Worm (Caenorhabditis elegans) whole organism, young adult: ENCODE results near the gene B0303.16.

Source experiments
- C17E4.6 ChIP-seq: fragments of 200-800 bp; sonication (Bioruptor generic); IDR thresholded peaks from 2 replicates; pipeline ENCODE4 v1.3.6; 2022; ENCODE audit warnings: missing genetic modification reagents, missing genetic modification characterization, missing compliant biosample characterization
- F10E7.11 ChIP-seq: sonication (generic microtip); optimal IDR thresholded peaks from 2 replicates; lab custom pipeline; 2017; ENCODE audit warnings: mild to moderate bottlenecking, missing genetic modification characterization, moderate library complexity, missing compliant biosample characterization
- F23B12.7 ChIP-seq: sonication (generic microtip); optimal IDR thresholded peaks from 2 replicates; lab custom pipeline; 2017; ENCODE audit warnings: missing genetic modification characterization, mild to moderate bottlenecking, missing compliant biosample characterization, antibody characterized with exemption, moderate library complexity; ENCODE audit not compliant: insufficient read depth
- F55B11.4 ChIP-seq: sonication (generic microtip); optimal IDR thresholded peaks from 2 replicates; lab custom pipeline; 2016; ENCODE audit warnings: missing compliant biosample characterization, missing genetic modification characterization, borderline replicate concordance; ENCODE audit not compliant: insufficient read depth
- Y53G8AR.9 ChIP-seq: fragments of 200-800 bp; sonication (Bioruptor generic); conservative IDR thresholded peaks from 2 replicates; pipeline ENCODE4 v1.3.6; 2022; ENCODE audit warnings: missing genetic modification reagents, missing genetic modification characterization, missing compliant biosample characterization
- ZK185.1 ChIP-seq: sonication (generic microtip); optimal IDR thresholded peaks from 2 replicates; lab custom pipeline; 2016; ENCODE audit warnings: mild to moderate bottlenecking, missing genetic modification characterization, missing compliant biosample characterization; ENCODE audit not compliant: poor library complexity, severe bottlenecking
- aptf-3 ChIP-seq: fragments of 200-800 bp; sonication (Bioruptor generic); IDR thresholded peaks from 2 replicates; pipeline ENCODE4 v1.3.6; 2022; ENCODE audit warnings: missing genetic modification characterization, missing compliant biosample characterization
- athp-1 ChIP-seq: sonication (generic microtip); optimal IDR thresholded peaks from 2 replicates; lab custom pipeline; 2017; ENCODE audit warnings: mild to moderate bottlenecking, missing genetic modification characterization, missing compliant biosample characterization
- attf-5 ChIP-seq: fragments of 200-800 bp; sonication (Bioruptor generic); optimal IDR thresholded peaks from 2 replicates; lab custom pipeline; 2018; ENCODE audit warnings: mild to moderate bottlenecking, missing genetic modification characterization, missing compliant biosample characterization
- attf-6 ChIP-seq: fragments of 200-800 bp; sonication (Bioruptor generic); IDR thresholded peaks from 2 replicates; pipeline ENCODE4 v1.3.6; 2022; ENCODE audit warnings: missing genetic modification reagents, missing genetic modification characterization, missing compliant biosample characterization
- cebp-1 ChIP-seq, 2 experiments: fragments of 200-800 bp in 1 of 2; sonication (Bioruptor generic) in 1 of 2; sonication (generic microtip) in 1 of 2; IDR thresholded peaks in 1 of 2; optimal IDR thresholded peaks in 1 of 2; 2 replicates each; pipeline versions ENCODE4 v1.3.6 to Lab custom; 2017 to 2022; ENCODE audit warnings: missing compliant biosample characterization in 2 of 2, missing genetic modification characterization in 2 of 2, mild to moderate bottlenecking in 1 of 2, missing genetic modification reagents in 1 of 2, moderate library complexity in 1 of 2
- ceh-27 ChIP-seq: fragments of 200-800 bp; sonication (Bioruptor generic); optimal IDR thresholded peaks from 2 replicates; lab custom pipeline; 2018; ENCODE audit warnings: mild to moderate bottlenecking, missing genetic modification characterization, moderate library complexity, missing compliant biosample characterization
- ceh-58 ChIP-seq: fragments of 200-800 bp; sonication (Bioruptor generic); IDR thresholded peaks from 2 replicates; pipeline ENCODE4 v1.3.6; 2022; ENCODE audit warnings: missing genetic modification characterization, missing compliant biosample characterization
- dpl-1 ChIP-seq: fragments of 150-350 bp; optimal IDR thresholded peaks from 2 replicates; lab custom pipeline; 2014; ENCODE audit warnings: missing biosample characterization, missing genetic modification reagents, missing genetic modification characterization
- efl-1 ChIP-seq: fragments of 150-350 bp; optimal IDR thresholded peaks from 2 replicates; lab custom pipeline; 2014; ENCODE audit warnings: missing biosample characterization, missing genetic modification reagents, missing genetic modification characterization
- ekl-4 ChIP-seq: fragments of 200-800 bp; sonication (Bioruptor generic); IDR thresholded peaks from 2 replicates; pipeline ENCODE4 v1.3.6; 2022; ENCODE audit warnings: missing genetic modification reagents, missing genetic modification characterization, missing compliant biosample characterization
- hmg-1.2 ChIP-seq: fragments of 200-800 bp; sonication (Bioruptor generic); IDR thresholded peaks from 2 replicates; pipeline ENCODE4 v1.3.6; 2022; ENCODE audit warnings: missing genetic modification reagents, missing genetic modification characterization, missing compliant biosample characterization
- hmg-20 ChIP-seq: fragments of 200-800 bp; sonication (Bioruptor generic); IDR thresholded peaks from 2 replicates; pipeline ENCODE4 v1.3.6; 2022; ENCODE audit warnings: missing genetic modification reagents, missing genetic modification characterization, missing compliant biosample characterization
- let-607 ChIP-seq, 2 experiments: fragments of 200-800 bp in 1 of 2; sonication (Bioruptor generic) in 1 of 2; sonication (generic microtip) in 1 of 2; optimal IDR thresholded peaks; 2 replicates each; lab custom pipeline; 2016 to 2018; ENCODE audit warnings: mild to moderate bottlenecking in 2 of 2, missing compliant biosample characterization in 2 of 2, missing genetic modification characterization in 2 of 2, moderate library complexity in 2 of 2, missing genotype in 1 of 2
- lin-40 ChIP-seq: sonication (generic microtip); optimal IDR thresholded peaks from 2 replicates; lab custom pipeline; 2016; ENCODE audit warnings: missing genetic modification characterization, mild to moderate bottlenecking, missing compliant biosample characterization, missing genotype, missing genetic modification reagents
- lin-54 ChIP-seq: fragments of 200-800 bp; sonication (Bioruptor generic); optimal IDR thresholded peaks from 2 replicates; lab custom pipeline; 2018; ENCODE audit warnings: mild to moderate bottlenecking, missing genetic modification characterization, missing compliant biosample characterization
- lir-1 ChIP-seq: fragments of 200-800 bp; sonication (Bioruptor generic); conservative IDR thresholded peaks from 2 replicates; pipeline ENCODE4 v1.3.6; 2022; ENCODE audit warnings: missing genetic modification reagents, missing genetic modification characterization, missing compliant biosample characterization
- madf-6 ChIP-seq: fragments of 200-800 bp; sonication (Bioruptor generic); IDR thresholded peaks from 2 replicates; pipeline ENCODE4 v1.3.6; 2022; ENCODE audit warnings: missing genetic modification reagents, missing genetic modification characterization, missing compliant biosample characterization
- mcd-1 ChIP-seq: fragments of 200-800 bp; sonication (Bioruptor generic); IDR thresholded peaks from 2 replicates; pipeline ENCODE4 v1.3.6; 2022; ENCODE audit warnings: missing genetic modification reagents, missing genetic modification characterization, missing compliant biosample characterization
- mel-28 ChIP-seq: sonication (generic microtip); optimal IDR thresholded peaks from 2 replicates; lab custom pipeline; 2016; ENCODE audit warnings: borderline replicate concordance, mild to moderate bottlenecking, missing genetic modification characterization, missing compliant biosample characterization
- mes-4 ChIP-seq: sonication (generic microtip); optimal IDR thresholded peaks from 2 replicates; lab custom pipeline; 2016; ENCODE audit warnings: missing genotype, missing genetic modification characterization, missing compliant biosample characterization
- mxl-1 ChIP-seq: sonication (generic microtip); optimal IDR thresholded peaks from 2 replicates; lab custom pipeline; 2016; ENCODE audit warnings: missing genetic modification characterization, missing compliant biosample characterization
- nfyb-1 ChIP-seq: fragments of 200-800 bp; sonication (Bioruptor generic); IDR thresholded peaks from 2 replicates; pipeline ENCODE4 v1.3.6; 2022; ENCODE audit warnings: missing genetic modification reagents, missing genetic modification characterization, missing compliant biosample characterization
- nhr-179 ChIP-seq: sonication (generic microtip); optimal IDR thresholded peaks from 2 replicates; lab custom pipeline; 2016; ENCODE audit warnings: mild to moderate bottlenecking, missing genetic modification characterization, missing compliant biosample characterization
- nhr-80 ChIP-seq: sonication (generic microtip); optimal IDR thresholded peaks from 2 replicates; lab custom pipeline; 2016; ENCODE audit warnings: missing genetic modification characterization, missing compliant biosample characterization
- rcor-1 ChIP-seq: fragments of 200-800 bp; sonication (Bioruptor generic); IDR thresholded peaks from 2 replicates; pipeline ENCODE4 v1.3.6; 2022; ENCODE audit warnings: missing genetic modification reagents, missing genetic modification characterization, missing compliant biosample characterization
- sdz-38 ChIP-seq: sonication (generic microtip); optimal IDR thresholded peaks from 2 replicates; lab custom pipeline; 2016; ENCODE audit warnings: missing genotype, missing genetic modification characterization, missing compliant biosample characterization
- snpc-1.1 ChIP-seq: sonication (generic microtip); optimal IDR thresholded peaks from 2 replicates; lab custom pipeline; 2017; ENCODE audit warnings: missing genetic modification characterization, mild to moderate bottlenecking, missing compliant biosample characterization, antibody characterized with exemption, moderate library complexity, missing genotype, missing genetic modification reagents; ENCODE audit not compliant: insufficient read depth
- snpc-3.4 ChIP-seq: sonication (generic microtip); optimal IDR thresholded peaks from 2 replicates; lab custom pipeline; 2017; ENCODE audit warnings: missing genetic modification characterization, mild to moderate bottlenecking, missing compliant biosample characterization, antibody characterized with exemption, moderate library complexity, missing genotype, missing genetic modification reagents
- snpc-4 ChIP-seq, 5 experiments: fragments of 150-350 bp in 1 of 5; sonication (generic microtip) in 4 of 5; optimal IDR thresholded peaks; 2 replicates each; lab custom pipeline; 2014 to 2018; ENCODE audit warnings: missing genetic modification characterization in 5 of 5, missing biosample characterization in 3 of 5, antibody characterized with exemption in 2 of 5, mild to moderate bottlenecking in 2 of 5, missing compliant biosample characterization in 2 of 5, missing genotype in 2 of 5, moderate library complexity in 2 of 5, missing genetic modification reagents in 1 of 5
- unc-62 ChIP-seq: fragments of 150-350 bp; optimal IDR thresholded peaks from 2 replicates; lab custom pipeline; 2014; ENCODE audit warnings: missing biosample characterization, missing genetic modification reagents, missing genetic modification characterization
- ztf-22 ChIP-seq: fragments of 200-800 bp; sonication (Bioruptor generic); optimal IDR thresholded peaks from 2 replicates; lab custom pipeline; 2018; ENCODE audit warnings: mild to moderate bottlenecking, missing genetic modification characterization, moderate library complexity, missing compliant biosample characterization
- ztf-3 ChIP-seq: fragments of 200-800 bp; sonication (Bioruptor generic); optimal IDR thresholded peaks from 2 replicates; lab custom pipeline; 2018; ENCODE audit warnings: mild to moderate bottlenecking, missing genetic modification characterization, missing compliant biosample characterization
- ztf-6 ChIP-seq: fragments of 200-800 bp; sonication (Bioruptor generic); IDR thresholded peaks from 2 replicates; pipeline ENCODE4 v1.3.6; 2022; ENCODE audit warnings: missing genetic modification reagents, missing genetic modification characterization, missing compliant biosample characterization

B0303.16 gene

DNA sequence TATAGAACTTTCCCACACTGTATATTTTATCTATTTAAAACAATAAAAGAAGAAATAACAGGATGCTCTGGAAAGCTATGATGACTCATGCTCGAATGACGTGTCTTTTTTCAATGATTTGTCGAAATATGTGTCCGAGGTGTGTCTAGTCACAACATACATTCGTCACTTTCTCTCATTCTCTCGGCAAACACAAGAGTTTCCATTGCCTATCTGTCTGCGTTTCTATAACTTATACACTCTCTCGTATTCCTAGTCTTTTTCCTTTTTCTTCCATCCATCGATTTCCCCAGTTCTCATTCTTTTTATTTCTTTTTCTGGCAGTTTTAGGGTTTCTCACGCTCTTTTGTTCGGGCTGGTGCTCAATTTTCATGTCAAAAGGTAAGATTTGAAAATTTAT is 8.2 kb upstream of the B0303.16 start:
- TF ChIP-seq hmg-1.2 (GFP tag; lab: Robert Waterston, UW) (peak; percentile 87), cebp-1 (GFP tag; IDR thresholded peaks at IDR 0.05; lab: Robert Waterston, UW) (no peak), cebp-1 (tag; optimal IDR thresholded peaks at IDR 0.05; lab: Kevin White, UChicago) (peak; percentile 39), ZK185.1 (tag; lab: Kevin White, UChicago) (peak; percentile 17), let-607 (tag; optimal IDR thresholded peaks at IDR 0.05; lab: Kevin White, UChicago) (peak; percentile 21 to 81), F23B12.7 (tag; lab: Kevin White, UChicago) (no peak), nhr-80 (peak; percentile 22), snpc-1.1 (tag; lab: Kevin White, UChicago) (no peak), attf-5 (GFP tag; lab: Kevin White, UChicago) (peak; percentile 3)

DNA sequence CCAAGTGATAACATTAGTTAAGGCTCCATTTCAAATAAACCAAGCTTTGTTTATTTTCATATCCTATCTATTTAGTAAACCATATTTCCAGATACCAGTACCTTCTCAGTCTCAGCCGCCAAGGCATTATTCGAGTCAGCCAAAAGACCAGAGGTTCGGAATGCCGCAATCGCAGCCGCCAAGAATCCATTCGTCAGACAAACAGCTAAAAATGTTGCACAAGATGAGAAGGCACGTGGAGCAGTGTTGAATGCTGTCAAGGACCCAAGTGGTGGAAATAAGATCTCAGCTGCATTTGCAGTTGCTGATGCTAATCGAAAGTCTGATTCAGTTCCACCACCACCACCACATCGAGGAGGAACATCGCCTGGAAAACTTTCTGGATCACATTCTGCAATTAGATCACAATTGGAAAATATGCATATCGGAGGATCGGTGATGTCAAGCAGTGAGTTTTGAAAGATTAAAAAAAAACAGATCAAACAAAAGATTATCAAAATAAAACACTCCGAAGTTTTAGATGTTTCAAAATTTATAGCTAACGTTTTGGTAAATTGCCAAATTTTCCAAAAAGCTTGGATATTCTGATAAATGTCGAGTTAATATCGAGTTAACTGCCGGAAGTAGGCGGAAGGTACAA is 7.5 kb upstream of the B0303.16 start:
- TF ChIP-seq mes-4 (tag; lab: Kevin White, UChicago): no peak
- no peak for TF ChIP-seq let-607 (tag; optimal IDR thresholded peaks at IDR 0.05; lab: Kevin White, UChicago)
- no peak for TF ChIP-seq attf-6 (GFP tag; lab: Robert Waterston, UW)
- TF ChIP-seq, all 124 proteins: peak for 0

ce11 chrIII:8700289-8700957 is 4.4 kb upstream of the B0303.16 start, which contains the start of the genes sdz-1 and vps-33.1:
Gene sdz-1 (minus strand): TSS chrIII:8700339.
Gene vps-33.1 (plus strand): TSS chrIII:8700927.
- TF ChIP-seq madf-6 (0 out of 2 replicates have a peak, but pooled peaks have one; percentile 9), lin-54 (GFP tag; lab: Kevin White, UChicago) (peak; percentile 35), ekl-4 (no peak), F23B12.7 (tag; lab: Kevin White, UChicago) (no peak), aptf-3 (GFP tag; lab: Robert Waterston, UW) (no peak), dpl-1 (GFP tag; lab: Kevin White, UChicago) (peak; percentile 36), efl-1 (GFP tag; lab: Kevin White, UChicago) (peak; percentile 41), mcd-1 (GFP tag; lab: Robert Waterston, UW) (peak; percentile 60), snpc-3.4 (tag; lab: Kevin White, UChicago) (no peak), ceh-27 (GFP tag; lab: Kevin White, UChicago) (peak; percentile 57), ceh-58 (GFP tag; lab: Robert Waterston, UW) (no peak), ZK185.1 (tag; lab: Kevin White, UChicago) (peak; percentile 31)

- TF ChIP-seq Y53G8AR.9 (GFP tag; lab: Robert Waterston, UW) (no peak), nfyb-1 (no peak), ztf-6 (GFP tag; lab: Robert Waterston, UW) (no peak), F55B11.4 (tag; lab: Kevin White, UChicago) (no peak), snpc-4 (GFP tag; optimal IDR thresholded peaks at IDR 0.05; lab: Kevin White, UChicago) (no peak), snpc-4 (tag; optimal IDR thresholded peaks at IDR 0.05; lab: Kevin White, UChicago) (no peak), mel-28 (tag; lab: Kevin White, UChicago) (no peak), lir-1 (GFP tag; lab: Robert Waterston, UW) (no peak), sdz-38 (tag; lab: Kevin White, UChicago) (no peak), nhr-179 (tag; lab: Kevin White, UChicago) (no peak), hmg-20 (GFP tag; lab: Robert Waterston, UW) (no peak), F10E7.11 (no peak), athp-1 (tag; lab: Kevin White, UChicago) (no peak), rcor-1 (GFP tag; lab: Robert Waterston, UW) (no peak), lin-40 (tag; lab: Kevin White, UChicago) (no peak), mxl-1 (tag; lab: Kevin White, UChicago) (no peak), ztf-22 (GFP tag; lab: Kevin White, UChicago) (no peak), ztf-3 (GFP tag; lab: Kevin White, UChicago) (no peak), C17E4.6 (no peak), unc-62 (no peak)
These were observed 4.9 kb downstream of the B0303.16 start for ce11 chrIII:8709735-8710134.
